Worm (Caenorhabditis elegans) whole organism, mixed stage, embryonic: Measurements from ENCODE around the gene F37A4.6.

Experiments used
- ceh-83 ChIP-seq: fragments of 200-800 bp; sonication (Bioruptor generic); optimal IDR thresholded peaks from 2 replicates; lab custom pipeline; 2018; ENCODE audit warnings: mild to moderate bottlenecking, missing genetic modification characterization, missing compliant biosample characterization
- ces-1 ChIP-seq: fragments of 150-350 bp; optimal IDR thresholded peaks from 2 replicates; lab custom pipeline; 2014; ENCODE audit warnings: missing biosample characterization, missing genetic modification reagents, missing genetic modification characterization
- elt-1 ChIP-seq: sonication (generic microtip); optimal IDR thresholded peaks from 2 replicates; lab custom pipeline; 2017; ENCODE audit warnings: missing genetic modification characterization, mild to moderate bottlenecking, missing compliant biosample characterization, antibody characterized with exemption, moderate library complexity, borderline replicate concordance; ENCODE audit not compliant: insufficient read depth
- elt-3 ChIP-seq: fragments of 150-350 bp; optimal IDR thresholded peaks from 2 replicates; lab custom pipeline; 2014; ENCODE audit warnings: missing biosample characterization, missing genetic modification characterization
- lin-13 ChIP-seq: fragments of 150-350 bp; optimal IDR thresholded peaks from 2 replicates; lab custom pipeline; 2014; ENCODE audit warnings: missing biosample characterization, missing genetic modification characterization
- mep-1 ChIP-seq: fragments of 150-350 bp; optimal IDR thresholded peaks from 2 replicates; lab custom pipeline; 2017; ENCODE audit warnings: missing biosample characterization, missing genetic modification reagents, missing genetic modification characterization, inconsistent platforms
- nhr-12 ChIP-seq: fragments of 150-350 bp; optimal IDR thresholded peaks from 2 replicates; lab custom pipeline; 2014; ENCODE audit warnings: missing biosample characterization, missing genetic modification characterization
- nhr-2 ChIP-seq: fragments of 150-350 bp; optimal IDR thresholded peaks from 2 replicates; lab custom pipeline; 2014; ENCODE audit warnings: missing biosample characterization, missing genetic modification characterization
- nhr-237 ChIP-seq: fragments of 150-350 bp; optimal IDR thresholded peaks from 2 replicates; lab custom pipeline; 2014; ENCODE audit warnings: missing biosample characterization, missing genetic modification characterization
- nhr-76 ChIP-seq: sonication (generic microtip); optimal IDR thresholded peaks from 2 replicates; lab custom pipeline; 2017; ENCODE audit warnings: missing biosample characterization, missing genetic modification characterization
- pha-4 ChIP-seq: fragments of 150-350 bp; optimal IDR thresholded peaks from 2 replicates; lab custom pipeline; 2018; ENCODE audit warnings: missing biosample characterization, missing genetic modification reagents, missing genetic modification characterization
- snpc-4 ChIP-seq: fragments of 150-350 bp; optimal IDR thresholded peaks from 2 replicates; lab custom pipeline; 2014; ENCODE audit warnings: missing biosample characterization, missing genetic modification characterization
- unc-39 ChIP-seq: fragments of 150-350 bp; optimal IDR thresholded peaks from 2 replicates; lab custom pipeline; 2014; ENCODE audit warnings: missing biosample characterization, missing genetic modification characterization
- unc-62 ChIP-seq: fragments of 150-350 bp; optimal IDR thresholded peaks from 2 replicates; lab custom pipeline; 2014; ENCODE audit warnings: missing biosample characterization, missing genetic modification reagents, missing genetic modification characterization

DNA sequence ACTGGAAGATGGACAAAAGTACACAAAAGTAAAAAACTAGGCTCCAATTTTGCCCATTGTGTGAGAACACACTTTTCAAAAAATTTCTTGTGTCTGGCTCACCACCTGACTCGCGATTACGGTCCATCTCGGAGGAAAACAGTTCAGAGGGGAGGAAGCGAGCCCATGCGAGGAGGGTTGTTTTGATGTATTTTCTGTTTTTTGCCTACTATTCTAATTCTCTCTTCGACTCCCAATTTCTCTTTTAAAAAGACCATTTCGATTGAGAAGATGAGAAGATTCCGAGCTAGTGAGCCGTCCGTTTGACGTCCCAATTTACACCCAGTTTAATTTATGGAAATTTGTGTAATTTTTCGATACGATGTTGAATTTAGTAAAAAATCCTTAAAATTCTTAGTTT, 41.1 kb downstream of the F37A4.6 start:
- no peak for TF ChIP-seq elt-1 (tag; lab: Kevin White, UChicago)
- no peak for TF ChIP-seq unc-39 (tag; lab: Kevin White, UChicago)
- no peak for TF ChIP-seq snpc-4 (tag; lab: Kevin White, UChicago)
- no peak for TF ChIP-seq unc-62
- TF ChIP-seq pha-4 (tag; lab: Kevin White, UChicago), result no peak
- TF ChIP-seq elt-3 (tag; lab: Kevin White, UChicago), result no peak
- no peak for TF ChIP-seq nhr-12 (tag; lab: Kevin White, UChicago)
- no peak for TF ChIP-seq ceh-83
- no peak for TF ChIP-seq nhr-237 (tag; lab: Kevin White, UChicago)
- no peak for TF ChIP-seq nhr-76 (tag; lab: Kevin White, UChicago)
- no peak for TF ChIP-seq mep-1
- TF ChIP-seq ces-1 (GFP tag; lab: Kevin White, UChicago), result no peak
- no peak for TF ChIP-seq lin-13 (tag; lab: Kevin White, UChicago)
- no peak for TF ChIP-seq nhr-2
